Worm (Caenorhabditis elegans) whole organism, midembryonic: ENCODE measurements around the gene F47B8.1.

Experiments
- T22C8.4 ChIP-seq: fragments of 200-800 bp; sonication (Bioruptor generic); IDR thresholded peaks from 2 replicates; pipeline ENCODE4 v1.3.6; 2022; ENCODE audit warnings: missing genetic modification characterization, missing compliant biosample characterization
- cog-1 ChIP-seq: sonication (generic microtip); optimal IDR thresholded peaks from 2 replicates; lab custom pipeline; 2016; ENCODE audit warnings: missing genetic modification characterization, missing compliant biosample characterization
- flt-1 ChIP-seq: fragments of 200-800 bp; sonication (Bioruptor generic); IDR thresholded peaks from 2 replicates; pipeline ENCODE4 v1.3.6; 2022; ENCODE audit warnings: missing genetic modification characterization, missing compliant biosample characterization
- klf-2 ChIP-seq: fragments of 200-800 bp; sonication (Bioruptor generic); conservative IDR thresholded peaks from 2 replicates; pipeline ENCODE4 v1.3.6; 2022; ENCODE audit warnings: missing genetic modification reagents, missing genetic modification characterization, missing compliant biosample characterization
- ref-1 ChIP-seq: fragments of 200-800 bp; sonication (Bioruptor generic); conservative IDR thresholded peaks from 2 replicates; pipeline ENCODE4 v1.3.6; 2022; ENCODE audit warnings: missing genetic modification reagents, missing genetic modification characterization, missing compliant biosample characterization
- ztf-23 ChIP-seq: fragments of 200-800 bp; sonication (Bioruptor generic); IDR thresholded peaks from 2 replicates; pipeline ENCODE4 v1.3.6; 2022; ENCODE audit warnings: missing genetic modification reagents, missing genetic modification characterization, missing compliant biosample characterization
- ztf-29 ChIP-seq: fragments of 200-800 bp; sonication (Bioruptor generic); IDR thresholded peaks from 2 replicates; pipeline ENCODE4 v1.3.6; 2022; ENCODE audit warnings: missing genetic modification reagents, missing genetic modification characterization, missing compliant biosample characterization

DNA sequence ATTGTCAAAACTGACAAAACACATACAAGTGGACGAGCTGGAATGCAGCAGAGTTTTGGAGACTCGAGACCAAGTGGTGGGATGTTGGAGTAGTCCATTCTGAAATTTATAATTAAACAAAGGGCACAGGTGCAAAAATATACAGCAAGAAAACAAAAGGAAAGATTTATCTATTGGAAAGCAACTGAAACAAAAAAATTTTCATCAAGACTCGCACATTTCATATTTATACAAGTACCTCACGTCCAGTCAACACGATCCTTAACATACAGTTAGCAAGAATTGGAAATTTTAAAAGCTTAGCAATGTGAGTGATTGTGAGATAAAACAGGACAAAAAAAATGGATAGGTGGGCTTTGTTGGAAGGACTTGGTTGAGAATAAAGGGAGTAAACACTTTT lies at the start of gene F47B8.1:
- TF ChIP-seq ztf-29 (GFP tag; lab: Robert Waterston, UW) (no peak), ztf-23 (GFP tag; lab: Robert Waterston, UW) (no peak), cog-1 (tag; lab: Kevin White, UChicago) (no peak), ref-1 (GFP tag; lab: Robert Waterston, UW) (no peak), T22C8.4 (GFP tag; lab: Robert Waterston, UW) (no peak), flt-1 (GFP tag; lab: Robert Waterston, UW) (no peak), klf-2 (no peak)
